Worm (Caenorhabditis elegans) whole organism, L1 larva: ENCODE measurements around the gene B0393.7.

Experiments used
- C04F5.9 ChIP-seq: sonication (generic microtip); optimal IDR thresholded peaks from 2 replicates; lab custom pipeline; 2016; ENCODE audit warnings: missing genetic modification characterization, missing compliant biosample characterization
- C16A3.4 ChIP-seq: fragments of 150-350 bp; optimal IDR thresholded peaks from 2 replicates; lab custom pipeline; 2014; ENCODE audit warnings: missing biosample characterization, missing genetic modification characterization
- alr-1 ChIP-seq: fragments of 200-800 bp; sonication (Bioruptor generic); optimal IDR thresholded peaks from 2 replicates; lab custom pipeline; 2018; ENCODE audit warnings: borderline replicate concordance, mild to moderate bottlenecking, missing genetic modification characterization, missing compliant biosample characterization
- aly-2 ChIP-seq: fragments of 150-350 bp; optimal IDR thresholded peaks from 2 replicates; lab custom pipeline; 2014; ENCODE audit warnings: missing biosample characterization, missing genetic modification characterization
- ama-1 ChIP-seq: fragments of 150-350 bp; optimal IDR thresholded peaks from 2 replicates; lab custom pipeline; 2014
- efl-1 ChIP-seq, 4 experiments: fragments of 150-350 bp; optimal IDR thresholded peaks in 3 of 4; peaks in 1 of 4; 1 replicate in 1 of 4; 2 replicates in 3 of 4; lab custom pipeline; 2014; ENCODE audit warnings: missing biosample characterization in 2 of 4, missing genetic modification characterization in 2 of 4, missing genetic modification reagents in 2 of 4
- efl-3 ChIP-seq: fragments of 200-800 bp; sonication (Bioruptor generic); optimal IDR thresholded peaks from 2 replicates; lab custom pipeline; 2018; ENCODE audit warnings: mild to moderate bottlenecking, missing genetic modification characterization, missing compliant biosample characterization
- egl-13 ChIP-seq: sonication (generic microtip); optimal IDR thresholded peaks from 2 replicates; lab custom pipeline; 2016; ENCODE audit warnings: missing genotype, missing genetic modification reagents, missing genetic modification characterization, missing compliant biosample characterization
- egl-27 ChIP-seq, 2 experiments: fragments of 150-350 bp in 1 of 2; sonication (generic microtip); optimal IDR thresholded peaks; 3 replicates each; lab custom pipeline; 2017 to 2018; ENCODE audit warnings: missing biosample characterization in 2 of 2, missing genetic modification characterization in 2 of 2, missing genetic modification reagents in 2 of 2
- ets-5 ChIP-seq: fragments of 200-800 bp; sonication (Bioruptor generic); IDR thresholded peaks from 2 replicates; pipeline ENCODE4 v1.3.6; 2022; ENCODE audit warnings: missing genetic modification characterization, missing compliant biosample characterization
- fkh-8 ChIP-seq: sonication (generic microtip); optimal IDR thresholded peaks from 2 replicates; lab custom pipeline; 2016; ENCODE audit warnings: mild to moderate bottlenecking, missing genetic modification characterization, missing compliant biosample characterization
- fos-1 ChIP-seq: fragments of 150-350 bp; optimal IDR thresholded peaks from 2 replicates; lab custom pipeline; 2014; ENCODE audit warnings: missing biosample characterization, missing genetic modification characterization
- grh-1 ChIP-seq: fragments of 200-800 bp; sonication (Bioruptor generic); IDR thresholded peaks from 2 replicates; pipeline ENCODE4 v1.3.6; 2022; ENCODE audit warnings: missing genetic modification reagents, missing genetic modification characterization, missing compliant biosample characterization
- hlh-17 ChIP-seq: fragments of 200-800 bp; sonication (Bioruptor generic); optimal IDR thresholded peaks from 2 replicates; lab custom pipeline; 2018; ENCODE audit warnings: missing genetic modification characterization, mild to moderate bottlenecking, missing compliant biosample characterization, moderate library complexity, borderline replicate concordance
- hlh-4 ChIP-seq: sonication (generic microtip); optimal IDR thresholded peaks from 2 replicates; lab custom pipeline; 2016; ENCODE audit warnings: mild to moderate bottlenecking, missing genetic modification characterization, missing compliant biosample characterization
- hpl-2 ChIP-seq: fragments of 150-350 bp; optimal IDR thresholded peaks from 2 replicates; lab custom pipeline; 2014; ENCODE audit warnings: missing biosample characterization, missing genetic modification reagents, missing genetic modification characterization
- isw-1 ChIP-seq: fragments of 200-800 bp; sonication (Bioruptor generic); IDR thresholded peaks from 2 replicates; pipeline ENCODE4 v1.3.6; 2022; ENCODE audit warnings: missing genetic modification characterization, missing compliant biosample characterization
- lin-13 ChIP-seq: fragments of 150-350 bp; optimal IDR thresholded peaks from 2 replicates; lab custom pipeline; 2014; ENCODE audit warnings: missing biosample characterization, missing genetic modification reagents, missing genetic modification characterization
- lin-15B ChIP-seq: fragments of 150-350 bp; sonication (generic microtip); optimal IDR thresholded peaks from 3 replicates; lab custom pipeline; 2014; ENCODE audit warnings: missing biosample characterization, missing genetic modification characterization
- lin-35 ChIP-seq, 2 experiments: fragments of 150-350 bp; optimal IDR thresholded peaks; 2 replicates each; lab custom pipeline; 2014; ENCODE audit warnings: missing biosample characterization in 2 of 2, missing genetic modification characterization in 2 of 2, missing genetic modification reagents in 2 of 2
- lin-39 ChIP-seq: fragments of 150-350 bp; optimal IDR thresholded peaks from 2 replicates; lab custom pipeline; 2014; ENCODE audit warnings: missing biosample characterization, missing genetic modification reagents, missing genetic modification characterization
- lsy-2 ChIP-seq, 2 experiments: fragments of 150-350 bp; optimal IDR thresholded peaks; 2 replicates each; lab custom pipeline; 2014; ENCODE audit warnings: missing biosample characterization in 2 of 2, missing genetic modification characterization in 2 of 2
- mab-9 ChIP-seq: fragments of 200-800 bp; sonication (Bioruptor generic); IDR thresholded peaks from 2 replicates; pipeline ENCODE4 v1.3.6; 2022; ENCODE audit warnings: missing genetic modification reagents, missing genetic modification characterization, missing compliant biosample characterization
- mdl-1 ChIP-seq, 2 experiments: fragments of 150-350 bp; optimal IDR thresholded peaks; 2 replicates each; lab custom pipeline; 2014 to 2017; ENCODE audit warnings: missing biosample characterization in 2 of 2, missing genetic modification characterization in 2 of 2, inconsistent platforms in 1 of 2
- mef-2 ChIP-seq: fragments of 150-350 bp; optimal IDR thresholded peaks from 2 replicates; lab custom pipeline; 2014; ENCODE audit warnings: missing biosample characterization, missing genetic modification characterization
- nhr-11 ChIP-seq: fragments of 150-350 bp; optimal IDR thresholded peaks from 2 replicates; lab custom pipeline; 2014; ENCODE audit warnings: missing biosample characterization, missing genetic modification characterization
- nhr-12 ChIP-seq: sonication (generic microtip); optimal IDR thresholded peaks from 2 replicates; lab custom pipeline; 2017; ENCODE audit warnings: missing biosample characterization, missing genetic modification characterization
- nhr-19 ChIP-seq: fragments of 200-800 bp; sonication (Bioruptor generic); conservative IDR thresholded peaks from 2 replicates; pipeline ENCODE4 v1.3.6; 2022; ENCODE audit warnings: missing genetic modification characterization, missing compliant biosample characterization
- nhr-20 ChIP-seq: sonication (generic microtip); optimal IDR thresholded peaks from 2 replicates; lab custom pipeline; 2016; ENCODE audit warnings: mild to moderate bottlenecking, missing genetic modification characterization, missing compliant biosample characterization
- nhr-47 ChIP-seq: sonication (generic microtip); optimal IDR thresholded peaks from 2 replicates; lab custom pipeline; 2016; ENCODE audit warnings: mild to moderate bottlenecking, missing genetic modification characterization, moderate library complexity, missing compliant biosample characterization
- nhr-77 ChIP-seq: fragments of 150-350 bp; optimal IDR thresholded peaks from 2 replicates; lab custom pipeline; 2014; ENCODE audit warnings: missing biosample characterization, missing genetic modification characterization
- nhr-84 ChIP-seq: sonication (generic microtip); optimal IDR thresholded peaks from 2 replicates; lab custom pipeline; 2017; ENCODE audit warnings: missing biosample characterization, missing genetic modification characterization
- nhr-85 ChIP-seq: sonication (generic microtip); peaks from one replicate; lab custom pipeline; 2016; ENCODE audit warnings: missing genetic modification characterization, inconsistent platforms, missing compliant biosample characterization
- pqm-1 ChIP-seq: sonication (generic microtip); optimal IDR thresholded peaks from 3 replicates; lab custom pipeline; 2017; ENCODE audit warnings: missing biosample characterization, missing genetic modification characterization
- rnt-1 ChIP-seq: sonication (generic microtip); optimal IDR thresholded peaks from 2 replicates; lab custom pipeline; 2016; ENCODE audit warnings: mild to moderate bottlenecking, missing genetic modification characterization, moderate library complexity, missing compliant biosample characterization
- snpc-4 ChIP-seq: fragments of 150-350 bp; optimal IDR thresholded peaks from 2 replicates; lab custom pipeline; 2014; ENCODE audit warnings: missing biosample characterization, missing genetic modification characterization
- unc-62 ChIP-seq: fragments of 150-350 bp; optimal IDR thresholded peaks from 2 replicates; lab custom pipeline; 2014; ENCODE audit warnings: missing biosample characterization, missing genetic modification reagents, missing genetic modification characterization
- vab-15 ChIP-seq: sonication (generic microtip); optimal IDR thresholded peaks from 2 replicates; lab custom pipeline; 2017; ENCODE audit warnings: missing genotype, mild to moderate bottlenecking, missing genetic modification characterization, missing compliant biosample characterization
- ztf-11 ChIP-seq, 2 experiments: sonication (generic microtip); optimal IDR thresholded peaks; 2 replicates each; lab custom pipeline; 2016 to 2017; ENCODE audit warnings: missing genetic modification characterization in 2 of 2, missing biosample characterization in 1 of 2, missing compliant biosample characterization in 1 of 2

B0393.7 gene

ce11 chrIII:4754001-4754561 lies 23.8 kb downstream of the B0393.7 start, which contains the start of the genes rps-0 and rbg-3 (continued):
- peak; percentile 77 for TF ChIP-seq lin-39
- TF ChIP-seq ets-5: no peak
- peak; percentile 55 for TF ChIP-seq hpl-2 (GFP tag; lab: Kevin White, UChicago)
- no peak for TF ChIP-seq nhr-12 (tag; lab: Kevin White, UChicago)
- TF ChIP-seq nhr-11 (tag; lab: Kevin White, UChicago): peak; percentile 74
- no peak for TF ChIP-seq hlh-17 (GFP tag; lab: Kevin White, UChicago)
- no peak for TF ChIP-seq efl-3 (GFP tag; lab: Kevin White, UChicago)
- peak; percentile 97 for TF ChIP-seq C16A3.4 (tag; lab: Kevin White, UChicago)
- peak; percentile 89 for TF ChIP-seq nhr-77 (tag; lab: Kevin White, UChicago)
- TF ChIP-seq egl-27 (tag; optimal IDR thresholded peaks at IDR 0.05; lab: Kevin White, UChicago): no peak
- TF ChIP-seq lin-13 (GFP tag; lab: Kevin White, UChicago): peak; percentile 90
- TF ChIP-seq egl-13: peak; percentile 82
- peak; percentile 92 for TF ChIP-seq lin-15B (tag; lab: Kevin White, UChicago)
- no peak for TF ChIP-seq unc-62
- no peak for TF ChIP-seq alr-1 (tag; lab: Kevin White, UChicago)
- TF ChIP-seq fos-1 (tag; lab: Kevin White, UChicago): peak; percentile 88
- peak; percentile 95 for TF ChIP-seq nhr-85 (tag; lab: Kevin White, UChicago)
- peak; percentile 77 for TF ChIP-seq vab-15
- peak; percentile 47 for TF ChIP-seq snpc-4 (tag; lab: Kevin White, UChicago)
- no peak for TF ChIP-seq pqm-1 (tag; lab: Kevin White, UChicago)
- peak; percentile 92 to 95 for TF ChIP-seq lin-35 (GFP tag; optimal IDR thresholded peaks at IDR 0.05; lab: Kevin White, UChicago)
- TF ChIP-seq nhr-20: peak; percentile 91
- TF ChIP-seq mef-2 (tag; lab: Kevin White, UChicago): peak; percentile 57
- no peak for TF ChIP-seq hlh-4 (tag; lab: Kevin White, UChicago)
- TF ChIP-seq isw-1: peak; percentile 93
- peak in 1 of 2 experiments; percentile 72 for TF ChIP-seq ztf-11 (tag; optimal IDR thresholded peaks at IDR 0.05; lab: Kevin White, UChicago)
- peak; percentile 95 for TF ChIP-seq nhr-47 (tag; lab: Kevin White, UChicago)
- TF ChIP-seq nhr-84 (tag; lab: Kevin White, UChicago): no peak
- TF ChIP-seq ama-1 (lab: Kevin White, UChicago): no peak
- TF ChIP-seq fkh-8 (tag; lab: Kevin White, UChicago): peak; percentile 94
- TF ChIP-seq rnt-1 (tag; lab: Kevin White, UChicago): peak; percentile 92
- TF ChIP-seq mdl-1 (tag; optimal IDR thresholded peaks at IDR 0.05; lab: Kevin White, UChicago): peak in 1 of 2 experiments; percentile 84
- TF ChIP-seq grh-1 (GFP tag; lab: Robert Waterston, UW): peak; percentile 79

- peak; percentile 64 for TF ChIP-seq nhr-19 (GFP tag; lab: Robert Waterston, UW)
- TF ChIP-seq mab-9 (GFP tag; lab: Robert Waterston, UW): 0 out of 2 replicates have a peak, but pooled peaks have one; percentile 34
- TF ChIP-seq C04F5.9 (tag; lab: Kevin White, UChicago): peak; percentile 95
- 0 out of 2 replicates have a peak, but pooled peaks have one; percentile 29 for TF ChIP-seq grh-1 (GFP tag; lab: Robert Waterston, UW)
- TF ChIP-seq isw-1: peak; percentile 59
- TF ChIP-seq lsy-2 (tag; optimal IDR thresholded peaks at IDR 0.05; lab: Kevin White, UChicago): peak in 1 of 2 experiments; percentile 23
Observed at ce11 chrIII:4752569-4752968, 25.3 kb downstream of the B0393.7 start.

- TF ChIP-seq efl-1 (optimal IDR thresholded peaks at IDR 0.05; lab: Kevin White, UChicago) (no peak), efl-1 (GFP tag; optimal IDR thresholded peaks at IDR 0.05 in 1 of 2; lab: Kevin White, UChicago) (peak in 1 of 2 experiments; percentile 10), aly-2 (no peak)
Observed at ce11 chrIII:4748666-4749065, 29.2 kb downstream of the B0393.7 start.
